Fruit fly (Drosophila melanogaster): Measurements from ENCODE around the gene CG33342.

- TF ChIP-seq CG1620 (GFP tag; optimal IDR thresholded peaks at IDR 0.05) (no peak), CG7045 (GFP tag; optimal IDR thresholded peaks at IDR 0.05) (no peak), pad (GFP tag; optimal IDR thresholded peaks at IDR 0.05) (no peak), kay (GFP tag; ENCODE audit: borderline replicate concordance) (no peak), CG33017 (tag; optimal IDR thresholded peaks at IDR 0.05) (no peak), Clk (GFP tag; optimal IDR thresholded peaks at IDR 0.05) (no peak), CG14711 (tag; optimal IDR thresholded peaks at IDR 0.05) (no peak), CG7101 (tag; optimal IDR thresholded peaks at IDR 0.05) (no peak)
These were observed 15.1 kb upstream of the CG33342 start, which contains the start of the genes CG5762 and CG33339 for dm6 chr3R:24361583-24361982.
